Worm (Caenorhabditis elegans): Measurements from ENCODE around the gene str-240.
A peak's percentile ranks its signal among the peaks of the same experiment; 100 is the strongest.

str-240 gene

ce11 chrV:1481742-1482141 is 40.0 kb downstream of the str-240 start, which contains the start of gene C38C3.4:
Gene C38C3.4, plus strand, starts transcription at chrV:1482042.
- TF ChIP-seq ztf-23 (GFP tag; IDR thresholded peaks at IDR 0.05) (no peak), ztf-29 (GFP tag; IDR thresholded peaks at IDR 0.05) (no peak), cog-1 (tag; optimal IDR thresholded peaks at IDR 0.05) (no peak), klf-2 (GFP tag; conservative IDR thresholded peaks at IDR 0.05) (no peak), T22C8.4 (GFP tag; IDR thresholded peaks at IDR 0.05) (no peak), ref-1 (GFP tag; conservative IDR thresholded peaks at IDR 0.05) (no peak), tab-1 (GFP tag; IDR thresholded peaks at IDR 0.05) (no peak), flt-1 (GFP tag; IDR thresholded peaks at IDR 0.05) (no peak), med-1 (GFP tag; optimal IDR thresholded peaks at IDR 0.05; ENCODE audit: insufficient read depth) (no peak)

ce11 chrV:1480841-1481240 is 40.9 kb downstream of the str-240 start:
- TF ChIP-seq cog-1 (tag; optimal IDR thresholded peaks at IDR 0.05), result no peak
- TF ChIP-seq tab-1 (GFP tag; IDR thresholded peaks at IDR 0.05), result no peak
- TF ChIP-seq med-1 (GFP tag; optimal IDR thresholded peaks at IDR 0.05; ENCODE audit: insufficient read depth), result no peak
- TF ChIP-seq flt-1 (GFP tag; IDR thresholded peaks at IDR 0.05), result no peak
- TF ChIP-seq ztf-23 (GFP tag; IDR thresholded peaks at IDR 0.05), result no peak
- TF ChIP-seq ztf-29 (GFP tag; IDR thresholded peaks at IDR 0.05), result no peak
- TF ChIP-seq T22C8.4 (GFP tag; IDR thresholded peaks at IDR 0.05), result no peak
- TF ChIP-seq ref-1 (GFP tag; conservative IDR thresholded peaks at IDR 0.05), result no peak
- no peak for TF ChIP-seq klf-2 (GFP tag; conservative IDR thresholded peaks at IDR 0.05)

DNA sequence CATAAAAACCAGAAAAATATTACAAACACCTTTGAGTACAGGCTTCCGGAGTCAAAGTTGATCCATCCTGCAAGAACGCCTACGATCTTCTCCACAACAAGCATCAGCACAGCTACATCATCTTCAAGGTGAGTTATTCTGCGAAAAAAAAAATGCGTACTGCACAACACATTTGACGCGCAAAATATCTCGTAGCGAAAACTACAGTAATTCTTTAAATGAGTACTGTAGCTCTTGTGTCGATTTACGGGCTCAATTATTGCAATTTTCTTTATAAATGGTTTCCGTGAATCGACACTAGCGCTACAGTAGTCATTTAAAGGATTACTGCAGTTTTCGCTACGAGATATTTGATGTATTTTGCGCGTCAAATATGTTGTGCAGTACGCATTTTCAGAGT is 44.9 kb downstream of the str-240 start:
- no peak for TF ChIP-seq ztf-23 (GFP tag; IDR thresholded peaks at IDR 0.05)
- TF ChIP-seq ref-1 (GFP tag; conservative IDR thresholded peaks at IDR 0.05), result no peak
- TF ChIP-seq klf-2 (GFP tag; conservative IDR thresholded peaks at IDR 0.05), result no peak
- no peak for TF ChIP-seq ztf-29 (GFP tag; IDR thresholded peaks at IDR 0.05)
- no peak for TF ChIP-seq flt-1 (GFP tag; IDR thresholded peaks at IDR 0.05)

DNA sequence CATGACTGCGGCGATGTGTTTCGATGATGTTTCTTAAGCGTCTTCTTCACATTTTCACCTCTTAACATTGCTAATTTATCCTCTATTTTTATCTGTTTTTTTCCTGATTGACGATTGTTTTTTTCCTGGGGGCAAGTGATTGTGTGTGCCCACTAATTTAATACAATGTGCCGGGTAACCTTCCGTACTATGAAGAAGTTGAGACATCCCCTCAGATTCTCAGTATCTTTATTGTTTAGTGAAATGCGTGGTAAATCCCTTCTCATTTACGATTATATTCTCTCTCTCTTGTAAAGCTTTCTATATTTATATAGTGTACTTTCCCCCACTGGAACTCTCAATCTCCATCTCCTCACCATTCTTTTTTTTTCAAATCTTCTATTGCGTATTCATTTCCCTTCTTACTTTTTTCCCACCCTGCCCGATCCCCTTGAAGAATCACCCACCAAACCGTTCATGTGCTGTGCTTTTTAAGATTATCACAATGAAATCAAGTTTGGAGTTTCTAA is 45.4 kb downstream of the str-240 start:
- TF ChIP-seq cog-1 (tag; optimal IDR thresholded peaks at IDR 0.05) (no peak), ztf-23 (GFP tag; IDR thresholded peaks at IDR 0.05) (no peak), tab-1 (GFP tag; IDR thresholded peaks at IDR 0.05) (no peak), T22C8.4 (GFP tag; IDR thresholded peaks at IDR 0.05) (no peak), flt-1 (GFP tag; IDR thresholded peaks at IDR 0.05) (no peak), ref-1 (GFP tag; conservative IDR thresholded peaks at IDR 0.05) (no peak), med-1 (GFP tag; optimal IDR thresholded peaks at IDR 0.05; ENCODE audit: insufficient read depth) (no peak), klf-2 (GFP tag; conservative IDR thresholded peaks at IDR 0.05) (no peak), ztf-29 (GFP tag; IDR thresholded peaks at IDR 0.05) (no peak)

- TF ChIP-seq ztf-29 (GFP tag; IDR thresholded peaks at IDR 0.05) (no peak; the same call in 1 of the 2 replicates), cog-1 (tag; optimal IDR thresholded peaks at IDR 0.05) (no peak), tab-1 (GFP tag; IDR thresholded peaks at IDR 0.05) (peak; percentile 46; the same call in 1 of the 2 replicates), flt-1 (GFP tag; IDR thresholded peaks at IDR 0.05) (0 out of 2 replicates have a peak, but pooled peaks have one; percentile 57)
Measured at ce11 chrV:1474486-1475125, 47.1 kb downstream of the str-240 start, which contains the start of the genes F53E2.2 and unc-60. Gene F53E2.2, plus strand, starts transcription at chrV:1475086. Gene unc-60, plus strand, starts transcription at chrV:1475086.

DNA sequence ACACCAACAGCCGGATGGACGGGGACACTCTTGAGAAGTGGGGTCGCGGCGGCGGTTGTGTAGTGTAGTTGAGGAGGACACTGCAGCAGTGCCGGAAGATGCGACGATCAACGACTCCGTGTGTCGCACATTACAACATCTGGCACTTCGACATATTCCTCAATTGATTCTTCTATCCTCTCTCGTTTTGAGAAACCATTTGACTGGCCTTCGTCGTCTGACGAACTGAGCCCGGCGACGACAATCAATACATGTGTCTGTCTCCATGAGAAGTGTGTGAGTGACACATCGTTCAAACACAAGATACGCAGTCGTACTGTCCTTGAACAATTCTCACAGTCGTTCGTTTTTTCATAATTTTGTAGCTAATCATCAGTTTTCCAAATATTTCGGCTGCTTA is 49.2 kb downstream of the str-240 start:
- TF ChIP-seq T22C8.4 (GFP tag; IDR thresholded peaks at IDR 0.05) (no peak), klf-2 (GFP tag; conservative IDR thresholded peaks at IDR 0.05) (no peak), flt-1 (GFP tag; IDR thresholded peaks at IDR 0.05) (no peak), tab-1 (GFP tag; IDR thresholded peaks at IDR 0.05) (no peak), med-1 (GFP tag; optimal IDR thresholded peaks at IDR 0.05; ENCODE audit: insufficient read depth) (no peak), cog-1 (tag; optimal IDR thresholded peaks at IDR 0.05) (no peak), ztf-23 (GFP tag; IDR thresholded peaks at IDR 0.05) (no peak), ztf-29 (GFP tag; IDR thresholded peaks at IDR 0.05) (no peak), ref-1 (GFP tag; conservative IDR thresholded peaks at IDR 0.05) (no peak)

DNA sequence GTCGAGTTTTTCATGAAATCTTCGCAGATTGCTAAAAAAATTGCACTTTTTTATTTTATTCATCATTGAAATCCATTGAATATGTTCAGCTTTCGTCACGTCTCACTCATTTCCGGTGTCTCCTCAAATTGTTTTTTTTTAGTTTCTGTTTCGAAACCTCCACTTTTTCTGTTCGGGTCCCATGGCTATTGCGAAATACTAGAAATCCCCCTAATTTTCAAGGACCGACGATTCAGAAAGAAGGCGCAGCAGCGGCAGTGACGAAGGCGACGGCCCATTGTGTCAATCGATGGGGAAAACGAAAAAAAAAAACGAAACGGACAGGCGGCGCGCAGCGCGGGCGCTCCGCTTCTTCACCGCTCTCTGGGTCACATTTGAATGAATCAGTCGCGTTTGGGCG is 49.8 kb downstream of the str-240 start:
- TF ChIP-seq klf-2 (GFP tag; conservative IDR thresholded peaks at IDR 0.05) (no peak), T22C8.4 (GFP tag; IDR thresholded peaks at IDR 0.05) (no peak), med-1 (GFP tag; optimal IDR thresholded peaks at IDR 0.05; ENCODE audit: insufficient read depth) (no peak), ztf-23 (GFP tag; IDR thresholded peaks at IDR 0.05) (no peak), ztf-29 (GFP tag; IDR thresholded peaks at IDR 0.05) (no peak), flt-1 (GFP tag; IDR thresholded peaks at IDR 0.05) (no peak)

DNA sequence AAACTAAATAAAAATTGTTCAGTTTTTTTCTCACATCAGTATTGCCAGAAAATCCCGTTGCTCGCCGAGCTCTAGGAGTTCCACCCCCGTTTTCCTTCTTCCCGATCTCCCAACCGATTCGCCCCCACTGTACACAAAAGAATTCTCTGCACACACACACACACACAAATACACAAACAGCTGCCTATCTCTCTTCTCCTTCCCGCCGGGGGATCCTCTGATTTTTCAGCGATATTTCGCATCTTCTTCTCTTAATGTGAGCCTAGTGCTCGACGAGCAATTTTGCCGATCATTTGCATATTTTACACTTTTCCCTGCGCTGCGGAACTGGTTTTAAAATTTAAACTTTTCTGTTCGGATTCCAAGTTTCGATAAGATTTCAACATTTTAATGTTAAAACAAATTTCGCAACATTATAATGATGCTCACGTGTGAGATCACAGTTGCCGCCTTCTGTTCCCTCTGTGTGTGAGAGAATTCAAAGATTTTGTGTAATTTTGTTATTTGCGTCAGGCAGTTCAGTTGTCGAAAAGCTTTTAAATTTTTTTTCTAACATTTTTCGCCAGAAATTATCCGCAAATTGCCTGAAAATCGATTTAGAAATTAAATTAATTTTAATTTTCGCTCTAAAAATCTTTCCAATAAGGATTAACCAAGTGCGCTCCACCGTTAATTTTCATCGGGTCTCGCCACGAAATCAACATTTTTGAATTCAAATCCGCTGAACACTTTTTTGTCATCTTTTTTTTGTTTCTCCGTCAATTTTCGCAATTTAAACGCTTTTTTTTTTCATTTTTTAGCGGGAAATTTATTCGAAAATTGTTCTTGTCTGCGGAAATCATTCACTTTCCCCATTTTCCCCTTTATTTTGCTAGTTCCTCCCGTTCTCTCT is 50.4 kb downstream of the str-240 start:
- 0 out of 2 replicates have a peak, but pooled peaks have one; percentile 36 for TF ChIP-seq ztf-23 (GFP tag; IDR thresholded peaks at IDR 0.05)
- TF ChIP-seq ztf-29 (GFP tag; IDR thresholded peaks at IDR 0.05), result no peak

All from whole organism, midembryonic.